Fruit fly (Drosophila melanogaster) ovary, adult (tissue): ENCODE data around the gene CG46459.

Experiments used
- CG17801 ChIP-seq: fragments of 200-800 bp; optimal IDR thresholded peaks from 2 replicates; lab custom pipeline; 2019; ENCODE audit warnings: missing biosample characterization, mild to moderate bottlenecking, missing genetic modification characterization, moderate library complexity; ENCODE audit not compliant: partially characterized antibody

The CG46459 gene

DNA sequence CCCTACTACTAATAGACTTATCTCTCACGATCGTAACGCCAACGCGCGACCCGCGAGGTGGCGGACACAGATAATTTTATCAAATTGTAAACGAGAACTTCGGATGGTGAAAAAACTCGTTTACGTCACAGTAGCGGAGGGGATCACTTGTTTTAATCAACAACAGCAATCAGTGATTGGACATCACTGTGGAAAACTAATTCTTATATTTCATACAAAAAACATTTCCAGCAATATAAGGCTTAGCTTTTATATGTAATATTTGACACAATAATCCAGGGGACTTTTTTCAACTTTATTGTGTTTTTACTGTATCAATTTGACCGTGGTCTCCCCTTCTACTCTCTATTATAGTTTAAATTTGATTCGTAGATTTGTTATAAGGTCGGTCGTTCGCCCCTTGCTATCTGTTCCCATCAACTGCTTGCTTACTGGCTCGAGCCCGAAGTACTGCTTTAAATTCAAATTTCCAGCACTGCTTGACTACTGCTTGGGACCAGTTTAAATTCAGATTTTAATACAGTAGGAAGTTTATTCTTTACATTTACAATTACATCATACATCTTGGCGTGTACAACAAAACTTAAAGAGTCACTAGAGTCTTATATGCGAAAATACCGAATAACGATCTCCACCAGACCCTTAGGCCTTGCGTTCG, 19.1 kb upstream of the CG46459 start, which contains the start of gene CG6465:
Gene CG6465 (minus strand): TSS at position 7 of the 658 bp plus-strand sequence.
- TF ChIP-seq CG17801 (GFP tag; lab: Kevin White, UChicago): no peak

DNA sequence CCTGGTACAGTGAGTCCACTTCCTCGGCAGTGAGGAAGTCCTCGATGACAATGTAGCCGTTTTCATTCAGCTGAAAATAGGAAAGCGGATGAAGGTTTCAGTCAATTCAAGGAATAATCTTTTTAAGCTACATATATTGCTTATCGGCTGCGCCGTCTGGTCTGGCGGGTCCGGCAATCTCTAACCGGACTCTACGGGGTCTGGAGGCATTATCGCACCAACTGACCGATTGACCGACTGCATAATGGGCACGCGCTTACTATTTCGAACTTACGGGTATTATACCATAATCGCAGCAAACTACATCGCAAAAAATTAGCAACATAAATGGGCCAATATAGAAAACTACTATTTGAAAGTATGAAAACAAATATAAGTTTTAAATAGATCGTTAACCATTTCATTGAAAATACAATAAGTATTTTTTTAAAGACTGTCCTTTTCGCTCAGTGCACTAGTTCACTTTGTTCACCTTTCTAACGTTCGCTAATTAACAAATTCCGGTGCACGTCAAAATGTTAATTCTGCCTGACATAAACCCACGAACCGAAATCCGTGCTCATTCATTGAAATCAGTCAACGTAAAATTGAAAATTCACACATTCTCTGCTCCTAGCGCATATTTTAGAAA, 17.4 kb upstream of the CG46459 start:
- no peak for TF ChIP-seq CG17801 (GFP tag; lab: Kevin White, UChicago)

DNA sequence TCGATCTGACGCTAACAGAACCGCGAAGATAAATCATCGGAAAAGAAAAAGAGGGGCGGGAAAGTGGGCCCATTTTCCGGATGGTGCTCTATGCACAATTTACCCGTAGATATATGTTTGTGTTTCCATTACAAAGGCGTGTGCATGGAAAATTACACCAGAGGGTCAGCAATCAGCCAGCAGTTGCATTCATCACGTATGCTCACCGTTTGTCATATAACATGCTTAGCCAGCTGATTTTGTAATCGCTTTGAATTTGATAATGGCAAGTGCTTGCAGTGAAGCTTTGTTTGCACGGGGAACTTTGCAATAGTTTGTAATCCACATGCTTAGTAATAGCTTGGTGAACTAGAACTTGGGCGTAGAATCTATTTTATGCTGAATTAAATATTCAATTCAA, 16.5 kb upstream of the CG46459 start:
- no peak for TF ChIP-seq CG17801 (GFP tag; lab: Kevin White, UChicago)

DNA sequence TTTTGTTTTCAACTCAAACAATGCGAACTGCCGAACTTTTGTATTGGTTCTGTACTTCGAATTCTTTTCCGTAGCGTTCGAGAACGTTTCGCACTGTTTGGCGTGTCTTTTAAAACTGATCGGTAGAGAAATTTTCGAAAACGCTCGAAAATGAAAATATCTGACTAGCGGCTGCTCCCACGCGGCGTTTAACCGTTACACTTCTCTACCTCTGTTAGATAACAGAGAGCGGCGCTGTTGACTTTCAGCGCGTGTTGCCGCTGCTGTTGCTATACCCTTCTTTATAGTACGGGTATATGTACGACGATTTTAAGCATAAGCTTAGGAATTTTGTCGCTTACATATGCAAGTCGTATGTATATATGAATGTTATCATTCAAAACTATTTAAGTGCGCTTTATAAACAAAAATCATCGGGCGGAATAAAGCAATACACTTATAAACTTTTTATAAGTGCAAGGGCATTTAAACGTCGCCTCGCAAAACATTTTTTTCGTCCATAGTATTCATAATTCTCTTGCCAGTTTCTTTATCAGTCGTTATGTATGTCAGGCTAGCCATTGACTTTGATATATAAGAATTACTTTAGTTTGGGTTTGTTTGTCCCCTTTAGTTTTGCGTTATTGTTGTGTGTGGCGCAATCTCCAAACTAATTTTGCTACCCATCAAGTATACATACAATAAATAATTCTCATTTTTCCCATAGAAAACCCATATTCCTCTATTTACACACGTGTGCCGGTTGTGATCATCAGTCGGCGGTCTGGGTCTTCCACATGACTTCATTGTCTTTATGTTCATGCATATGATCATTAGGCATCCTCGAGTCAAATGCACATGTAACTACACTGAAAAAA, 15.4 kb upstream of the CG46459 start, which contains the start of gene Phyhd1:
Gene Phyhd1 (minus strand): TSS at position 101 of the 857 bp plus-strand sequence.
- TF ChIP-seq CG17801 (GFP tag; lab: Kevin White, UChicago): peak; percentile 90

DNA sequence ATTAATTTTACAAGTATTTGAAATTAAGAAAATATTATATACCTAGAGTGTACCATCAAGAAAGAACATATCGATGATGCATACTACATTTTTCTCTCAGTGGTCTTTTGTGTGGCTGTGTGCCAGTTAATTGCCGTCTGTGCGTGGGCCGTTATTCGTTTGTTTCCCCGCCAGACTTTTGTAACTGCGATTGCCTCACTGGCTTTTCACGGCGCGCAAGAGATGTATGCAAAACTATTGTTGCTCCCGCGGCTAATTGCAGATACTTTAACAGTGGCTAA, 14.8 kb upstream of the CG46459 start:
- no peak for TF ChIP-seq CG17801 (GFP tag; lab: Kevin White, UChicago)

DNA sequence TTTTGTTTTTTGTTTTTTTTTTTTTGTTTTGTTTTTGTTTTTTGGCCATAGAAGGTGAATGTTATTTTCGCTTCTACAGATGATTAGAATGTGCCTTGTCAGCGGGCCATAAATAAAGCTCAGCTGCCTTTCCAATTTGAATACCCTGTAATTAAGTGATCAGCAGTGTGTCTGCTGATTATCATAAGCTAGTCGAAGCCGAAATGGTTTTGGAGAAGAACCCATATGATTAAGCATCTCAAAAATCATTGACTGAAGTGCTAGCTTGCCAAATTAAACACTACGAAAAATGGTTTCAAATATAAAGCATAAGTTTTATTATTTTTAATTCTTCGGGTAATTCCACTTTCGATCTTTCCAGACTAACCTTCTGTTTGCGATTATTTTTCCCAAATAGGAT, 13.2 kb upstream of the CG46459 start:
- no peak for TF ChIP-seq CG17801 (GFP tag; lab: Kevin White, UChicago)

DNA sequence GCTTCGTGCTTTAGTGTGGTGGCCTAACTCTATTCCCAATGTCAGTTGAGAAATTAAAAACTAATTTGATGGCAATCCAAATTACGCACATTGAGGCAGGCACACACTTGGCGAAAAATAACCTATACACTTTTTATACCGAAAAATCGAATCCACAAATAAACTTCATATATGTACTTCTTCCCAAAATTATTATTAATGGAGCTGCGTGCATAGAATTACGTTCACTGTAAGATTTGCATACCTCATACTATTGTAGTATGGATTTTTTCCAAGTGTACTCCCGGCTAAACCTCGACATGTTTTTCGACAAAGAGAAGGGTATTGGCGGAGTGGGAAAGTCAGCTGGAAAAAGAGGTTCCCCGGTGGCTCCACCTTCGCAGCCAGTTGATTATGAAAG, 12.2 kb upstream of the CG46459 start:
- no peak for TF ChIP-seq CG17801 (GFP tag; lab: Kevin White, UChicago)

DNA sequence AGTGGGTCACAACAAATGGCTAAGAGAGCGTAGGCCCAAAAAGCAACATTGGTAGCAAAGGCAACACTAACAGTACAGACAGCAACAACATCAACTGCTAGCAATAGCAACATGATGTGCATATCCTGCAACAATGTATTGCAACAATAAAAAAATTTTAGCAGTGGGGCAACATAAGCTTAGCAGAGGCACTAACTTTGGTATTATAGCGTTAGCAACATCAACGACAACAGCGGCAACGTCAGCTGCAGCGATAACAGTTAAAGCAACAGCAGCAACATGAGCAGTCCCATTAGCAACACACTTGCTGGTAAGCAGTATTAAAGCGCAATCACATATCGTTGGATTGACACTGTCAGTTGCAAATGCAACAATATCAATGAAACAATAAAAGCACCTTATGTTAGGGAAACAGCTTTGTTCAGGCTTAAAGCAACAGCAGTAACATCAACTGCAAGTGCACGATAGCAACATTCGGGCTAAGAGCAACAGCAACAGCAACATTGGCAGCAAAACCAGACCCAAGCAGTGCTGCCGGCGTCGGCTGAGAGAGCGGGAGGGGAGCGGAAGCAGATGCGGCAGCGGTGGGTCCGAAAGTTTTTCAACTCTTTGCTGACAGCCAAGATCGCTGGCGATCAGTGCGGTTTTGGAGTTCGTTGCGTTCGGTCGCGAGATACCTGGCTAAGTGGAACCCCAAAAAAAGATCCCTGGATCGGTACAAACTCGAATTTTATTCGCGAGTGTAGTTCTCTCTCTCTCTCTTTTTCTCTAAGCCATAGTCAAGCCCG, 9.9 kb upstream of the CG46459 start, which contains the start of gene Skel:
Gene Skel (plus strand): TSS at position 637 of the 788 bp plus-strand sequence.
- TF ChIP-seq CG17801 (GFP tag; lab: Kevin White, UChicago): no peak

DNA sequence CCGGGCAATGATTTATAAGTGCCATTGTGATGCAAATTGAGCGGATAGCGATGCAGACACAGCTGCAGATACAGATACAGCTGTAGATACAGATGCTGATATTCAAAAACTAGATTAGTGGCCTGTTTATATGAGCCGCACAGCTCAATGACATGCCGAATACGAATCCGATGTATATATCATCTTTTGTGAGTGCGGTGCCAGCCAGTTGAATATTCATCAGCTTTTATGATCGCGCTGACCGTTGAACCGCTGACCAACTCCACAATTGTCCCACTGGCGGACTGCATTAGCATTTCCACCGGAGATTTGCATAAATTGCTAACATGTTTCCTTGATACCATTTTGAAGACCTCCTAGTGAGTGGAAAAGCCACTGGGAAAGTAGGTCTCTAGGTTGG, 9.1 kb upstream of the CG46459 start:
- no peak for TF ChIP-seq CG17801 (GFP tag; lab: Kevin White, UChicago)

DNA sequence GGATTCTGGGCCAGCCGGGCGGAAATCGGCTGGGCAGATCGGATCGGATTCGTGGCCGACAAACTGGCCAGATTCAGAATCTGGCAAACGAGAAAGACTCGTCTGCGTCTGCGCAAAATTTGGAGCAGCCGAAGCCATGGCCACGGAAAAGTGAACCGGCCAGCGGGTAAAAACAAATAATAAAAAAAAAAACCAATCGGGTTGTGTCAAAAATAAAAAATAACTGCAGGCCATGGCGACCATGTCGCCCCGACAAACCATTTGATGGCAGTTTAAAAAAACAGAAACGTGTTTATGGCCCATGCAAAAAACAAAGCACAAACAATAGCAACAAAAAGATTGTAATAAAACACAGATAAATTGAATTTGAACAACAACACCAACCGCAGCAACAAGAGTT, 8.3 kb upstream of the CG46459 start:
- no peak for TF ChIP-seq CG17801 (GFP tag; lab: Kevin White, UChicago)

DNA sequence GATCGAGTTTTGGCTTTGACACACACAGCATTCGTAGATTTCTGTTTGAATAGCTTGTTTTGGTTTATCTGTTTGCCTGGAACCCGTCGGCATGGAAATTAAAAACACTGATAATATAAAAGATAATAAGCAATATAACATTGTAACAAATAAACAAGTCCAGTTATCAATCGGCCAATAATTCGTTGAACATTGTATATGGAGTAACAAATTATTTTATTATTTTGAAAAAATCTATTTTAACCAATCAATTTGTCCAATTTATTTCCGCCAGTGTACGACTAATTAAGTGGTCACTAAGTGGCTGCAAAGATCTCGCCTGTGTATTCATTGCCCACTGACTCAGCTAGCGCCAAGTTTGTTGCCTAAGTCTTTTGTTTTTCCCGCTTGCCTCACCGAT, 7.6 kb upstream of the CG46459 start:
- TF ChIP-seq CG17801 (GFP tag; lab: Kevin White, UChicago): no peak

DNA sequence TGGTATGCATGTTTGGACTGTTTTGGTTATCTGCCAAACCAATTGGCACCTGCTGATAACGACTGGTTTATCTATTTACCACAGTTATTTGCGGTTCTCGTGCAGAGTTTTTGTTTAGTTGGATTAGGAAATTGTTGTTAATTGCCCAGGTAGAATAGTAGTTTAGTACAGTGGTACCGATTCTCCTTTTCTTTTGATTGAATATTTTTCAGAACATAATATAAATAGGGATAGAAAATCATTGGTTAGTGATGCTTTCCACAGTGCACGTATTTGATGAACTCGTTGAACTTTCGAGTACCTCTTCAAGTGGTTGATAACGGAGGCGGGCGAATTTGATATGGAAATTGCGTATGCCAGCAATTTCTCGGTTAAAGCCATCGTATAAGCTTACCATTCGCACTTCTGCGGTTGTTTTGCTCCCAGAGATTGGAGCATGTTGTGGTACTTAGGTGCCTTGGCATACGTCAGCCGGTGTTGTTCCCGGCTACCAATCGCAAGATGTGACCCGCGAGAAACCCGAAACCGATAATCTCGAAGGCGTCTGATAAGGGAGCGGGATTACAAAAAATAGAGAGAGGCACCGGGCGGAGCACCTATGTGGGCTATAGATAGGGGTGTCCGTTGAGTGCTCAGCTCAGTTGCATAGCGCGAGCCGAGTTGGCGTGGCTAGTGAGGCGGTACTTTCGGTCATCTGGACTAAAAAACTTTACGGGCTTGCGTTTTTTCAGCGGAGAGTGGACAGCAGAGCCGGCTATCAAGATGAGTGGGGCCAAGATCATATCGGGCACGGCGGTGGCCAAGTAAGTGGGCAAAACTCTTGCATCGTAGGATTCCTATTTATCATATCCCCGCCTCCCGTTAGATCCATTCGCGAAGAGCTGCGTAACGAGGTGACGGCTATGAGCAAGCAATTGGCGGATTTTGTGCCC, 2.8 kb downstream of the CG46459 start:
- TF ChIP-seq CG17801 (GFP tag; lab: Kevin White, UChicago): no peak

DNA sequence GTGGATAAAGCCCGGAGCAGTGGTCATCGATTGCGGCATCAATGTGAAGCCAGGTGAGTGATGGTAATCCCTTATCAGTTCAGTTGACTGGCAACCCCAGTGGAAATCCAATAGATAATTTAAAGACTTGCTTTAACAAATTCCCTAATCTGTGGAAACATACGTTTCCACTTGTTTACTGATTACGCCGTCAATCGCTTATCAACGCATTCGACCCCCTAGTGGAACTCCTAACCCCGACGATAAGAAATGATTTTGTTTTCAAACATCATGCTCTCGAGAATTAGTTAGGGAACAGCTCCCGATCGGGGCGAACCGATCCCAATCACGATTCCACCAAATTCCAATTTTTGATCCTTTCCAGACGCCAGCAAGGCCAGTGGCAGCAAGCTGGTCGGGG, 4.2 kb downstream of the CG46459 start:
- no peak for TF ChIP-seq CG17801 (GFP tag; lab: Kevin White, UChicago)

DNA sequence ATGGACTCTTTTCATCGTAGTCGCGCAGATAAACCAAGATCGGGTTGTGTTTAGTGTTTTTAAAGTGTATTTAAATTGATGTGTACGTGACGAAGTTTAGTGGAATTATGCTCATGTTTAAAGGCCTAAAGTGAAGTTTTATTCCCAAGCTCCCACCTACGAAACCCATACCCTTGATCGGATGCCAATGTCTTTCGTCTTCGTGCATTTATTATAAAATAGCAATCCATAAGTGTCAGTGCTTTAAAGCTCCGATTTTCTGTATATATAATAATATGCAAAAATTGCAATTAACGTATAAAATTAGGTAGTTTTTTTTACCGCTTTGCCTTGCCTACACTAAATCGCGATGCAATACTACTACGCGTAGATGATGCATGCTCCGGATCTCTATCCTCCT, 8.5 kb downstream of the CG46459 start, which contains the start of gene CG31391:
Gene CG31391 (minus strand): TSS at position 101 of the 400 bp plus-strand sequence.
- TF ChIP-seq CG17801 (GFP tag; lab: Kevin White, UChicago): no peak
